Worm (Caenorhabditis elegans) whole organism, L4 larva: Measurements from ENCODE around the gene sru-38.

Source experiments
- D1046.2 ChIP-seq: fragments of 200-800 bp; sonication (Bioruptor generic); IDR thresholded peaks from 2 replicates; pipeline ENCODE4 v1.3.6; 2022; ENCODE audit warnings: missing genetic modification characterization, missing compliant biosample characterization
- F26F4.8 ChIP-seq: fragments of 200-800 bp; sonication (Bioruptor generic); conservative IDR thresholded peaks from 2 replicates; pipeline ENCODE4 v1.3.6; 2022; ENCODE audit warnings: missing genetic modification characterization, missing compliant biosample characterization
- F49E8.2 ChIP-seq: sonication (generic microtip); optimal IDR thresholded peaks from 2 replicates; lab custom pipeline; 2016; ENCODE audit warnings: missing compliant biosample characterization, mild to moderate bottlenecking, missing genetic modification characterization, borderline replicate concordance
- R02D3.7 ChIP-seq: fragments of 150-350 bp; sonication (generic microtip); optimal IDR thresholded peaks from 3 replicates; lab custom pipeline; 2014; ENCODE audit warnings: missing biosample characterization, missing genetic modification characterization
- Y48G9A.11 ChIP-seq: fragments of 200-800 bp; sonication (Bioruptor generic); IDR thresholded peaks from 2 replicates; pipeline ENCODE4 v1.3.6; 2022; ENCODE audit warnings: missing genetic modification reagents, missing genetic modification characterization, missing compliant biosample characterization
- Y5F2A.4 ChIP-seq: fragments of 200-800 bp; sonication (Bioruptor generic); optimal IDR thresholded peaks from 2 replicates; lab custom pipeline; 2018; ENCODE audit warnings: mild to moderate bottlenecking, missing genetic modification characterization, missing compliant biosample characterization
- ZK337.2 ChIP-seq: fragments of 200-800 bp; sonication (Bioruptor generic); IDR thresholded peaks from 2 replicates; pipeline ENCODE4 v1.3.6; 2022; ENCODE audit warnings: missing genetic modification reagents, missing genetic modification characterization, missing compliant biosample characterization
- attf-4 ChIP-seq: sonication (generic microtip); optimal IDR thresholded peaks from 3 replicates; lab custom pipeline; 2017; ENCODE audit warnings: missing biosample characterization, missing genetic modification characterization
- ctbp-1 ChIP-seq: fragments of 200-800 bp; sonication (Bioruptor generic); IDR thresholded peaks from 2 replicates; pipeline ENCODE4 v1.3.6; 2022; ENCODE audit warnings: missing genetic modification reagents, missing genetic modification characterization, missing compliant biosample characterization
- daf-12 ChIP-seq: fragments of 150-350 bp; optimal IDR thresholded peaks from 2 replicates; lab custom pipeline; 2014; ENCODE audit warnings: missing biosample characterization, missing genetic modification reagents, missing genetic modification characterization
- daf-16 ChIP-seq, 3 experiments: sonication (generic microtip); optimal IDR thresholded peaks; 2 replicates each; lab custom pipeline; 2016 to 2017; ENCODE audit warnings: missing genetic modification characterization in 3 of 3, missing genetic modification reagents in 3 of 3, mild to moderate bottlenecking in 2 of 3, missing compliant biosample characterization in 2 of 3, missing biosample characterization in 1 of 3, moderate library complexity in 1 of 3
- dmd-8 ChIP-seq: fragments of 200-800 bp; sonication (Bioruptor generic); IDR thresholded peaks from 2 replicates; pipeline ENCODE4 v1.3.6; 2022; ENCODE audit warnings: missing genetic modification characterization, missing compliant biosample characterization
- egl-43 ChIP-seq: fragments of 200-800 bp; sonication (Bioruptor generic); IDR thresholded peaks from 2 replicates; pipeline ENCODE4 v1.3.6; 2022; ENCODE audit warnings: missing genetic modification reagents, missing genetic modification characterization, missing compliant biosample characterization
- fos-1 ChIP-seq: fragments of 150-350 bp; optimal IDR thresholded peaks from 2 replicates; lab custom pipeline; 2014; ENCODE audit warnings: missing biosample characterization, missing genetic modification characterization
- hlh-11 ChIP-seq: fragments of 200-800 bp; sonication (Bioruptor generic); optimal IDR thresholded peaks from 2 replicates; lab custom pipeline; 2018; ENCODE audit warnings: mild to moderate bottlenecking, missing genetic modification characterization, missing compliant biosample characterization
- hlh-30 ChIP-seq: sonication (generic microtip); optimal IDR thresholded peaks from 2 replicates; lab custom pipeline; 2017; ENCODE audit warnings: antibody characterized with exemption, mild to moderate bottlenecking, missing genetic modification characterization, missing compliant biosample characterization; ENCODE audit not compliant: insufficient read depth
- hmg-1.1 ChIP-seq: fragments of 200-800 bp; sonication (Bioruptor generic); IDR thresholded peaks from 2 replicates; pipeline ENCODE4 v1.3.6; 2022; ENCODE audit warnings: missing genetic modification reagents, missing genetic modification characterization, missing compliant biosample characterization
- jun-1 ChIP-seq: fragments of 150-350 bp; optimal IDR thresholded peaks from 2 replicates; lab custom pipeline; 2014; ENCODE audit warnings: missing biosample characterization, missing genetic modification reagents, missing genetic modification characterization
- lim-7 ChIP-seq: fragments of 200-800 bp; sonication (Bioruptor generic); IDR thresholded peaks from 2 replicates; pipeline ENCODE4 v1.3.6; 2022; ENCODE audit warnings: missing genetic modification characterization, missing compliant biosample characterization
- lin-15B ChIP-seq: fragments of 150-350 bp; sonication (generic microtip); optimal IDR thresholded peaks from 3 replicates; lab custom pipeline; 2014; ENCODE audit warnings: missing biosample characterization, missing genetic modification characterization
- lin-38 ChIP-seq: fragments of 200-800 bp; sonication (Bioruptor generic); IDR thresholded peaks from 2 replicates; pipeline ENCODE4 v1.3.6; 2022; ENCODE audit warnings: missing genetic modification reagents, missing genetic modification characterization, missing compliant biosample characterization
- lsy-2 ChIP-seq, 2 experiments: fragments of 150-350 bp in 1 of 2; sonication (generic microtip) in 1 of 2; optimal IDR thresholded peaks; 2 replicates each; lab custom pipeline; 2014 to 2017; ENCODE audit warnings: missing biosample characterization in 2 of 2, missing genetic modification characterization in 2 of 2
- madf-5 ChIP-seq, 2 experiments: fragments of 200-800 bp; sonication (Bioruptor generic); IDR thresholded peaks; 2 replicates each; pipeline ENCODE4 v1.3.6; 2022; ENCODE audit warnings: missing compliant biosample characterization in 2 of 2, missing genetic modification characterization in 2 of 2
- mdt-29 ChIP-seq: fragments of 200-800 bp; sonication (Bioruptor generic); IDR thresholded peaks from 2 replicates; pipeline ENCODE4 v1.3.6; 2022; ENCODE audit warnings: missing genetic modification reagents, missing genetic modification characterization, missing compliant biosample characterization
- mep-1 ChIP-seq: fragments of 150-350 bp; sonication (generic microtip); optimal IDR thresholded peaks from 3 replicates; lab custom pipeline; 2014; ENCODE audit warnings: missing biosample characterization, missing genetic modification characterization
- nhr-10 ChIP-seq: fragments of 150-350 bp; optimal IDR thresholded peaks from 2 replicates; lab custom pipeline; 2014; ENCODE audit warnings: missing biosample characterization, missing genetic modification characterization
- nhr-11 ChIP-seq: fragments of 150-350 bp; optimal IDR thresholded peaks from 2 replicates; lab custom pipeline; 2014; ENCODE audit warnings: missing biosample characterization, missing genetic modification characterization
- nhr-25 ChIP-seq: sonication (generic microtip); optimal IDR thresholded peaks from 2 replicates; lab custom pipeline; 2017; ENCODE audit warnings: missing genetic modification characterization, mild to moderate bottlenecking, missing compliant biosample characterization, antibody characterized with exemption, moderate library complexity, borderline replicate concordance; ENCODE audit not compliant: insufficient read depth
- nhr-48 ChIP-seq: sonication (generic microtip); optimal IDR thresholded peaks from 2 replicates; lab custom pipeline; 2016; ENCODE audit warnings: mild to moderate bottlenecking, missing genetic modification characterization, missing compliant biosample characterization
- nhr-77 ChIP-seq: fragments of 150-350 bp; optimal IDR thresholded peaks from 2 replicates; lab custom pipeline; 2014; ENCODE audit warnings: missing biosample characterization, missing genetic modification characterization
- rbr-2 ChIP-seq: sonication (generic microtip); optimal IDR thresholded peaks from 2 replicates; lab custom pipeline; 2016; ENCODE audit warnings: missing genotype, missing genetic modification characterization, missing compliant biosample characterization
- skn-1 ChIP-seq: fragments of 150-350 bp; optimal IDR thresholded peaks from 2 replicates; lab custom pipeline; 2014; ENCODE audit warnings: missing biosample characterization, missing genetic modification characterization
- snpc-4 ChIP-seq: fragments of 150-350 bp; optimal IDR thresholded peaks from 2 replicates; lab custom pipeline; 2014; ENCODE audit warnings: missing biosample characterization, missing genetic modification characterization
- spr-1 ChIP-seq: sonication (generic microtip); optimal IDR thresholded peaks from 2 replicates; lab custom pipeline; 2016; ENCODE audit warnings: mild to moderate bottlenecking, missing genetic modification characterization, missing compliant biosample characterization
- tag-97 ChIP-seq: fragments of 200-800 bp; sonication (Bioruptor generic); IDR thresholded peaks from 2 replicates; pipeline ENCODE4 v1.3.6; 2022; ENCODE audit warnings: missing genetic modification characterization, missing compliant biosample characterization
- unc-130 ChIP-seq: sonication (generic microtip); optimal IDR thresholded peaks from 2 replicates; lab custom pipeline; 2016; ENCODE audit warnings: missing genetic modification reagents, missing genetic modification characterization, missing compliant biosample characterization
- unc-62 ChIP-seq, 3 experiments: fragments of 150-350 bp in 1 of 3; sonication (generic microtip); optimal IDR thresholded peaks in 2 of 3; peaks in 1 of 3; 1 replicate in 1 of 3; 2 replicates in 2 of 3; lab custom pipeline; 2014 to 2017; ENCODE audit warnings: missing biosample characterization in 3 of 3, missing genetic modification characterization in 3 of 3, missing genetic modification reagents in 3 of 3, missing genotype in 1 of 3
- vab-7 ChIP-seq: fragments of 200-800 bp; sonication (Bioruptor generic); IDR thresholded peaks from 2 replicates; pipeline ENCODE4 v1.3.6; 2022; ENCODE audit warnings: missing genetic modification reagents, missing genetic modification characterization, missing compliant biosample characterization
- zag-1 ChIP-seq: fragments of 150-350 bp; optimal IDR thresholded peaks from 2 replicates; lab custom pipeline; 2014; ENCODE audit warnings: missing biosample characterization, missing genetic modification characterization
- zfp-2 ChIP-seq: sonication (generic microtip); optimal IDR thresholded peaks from 2 replicates; lab custom pipeline; 2016; ENCODE audit warnings: mild to moderate bottlenecking, missing genetic modification characterization, missing compliant biosample characterization

sru-38 gene

DNA sequence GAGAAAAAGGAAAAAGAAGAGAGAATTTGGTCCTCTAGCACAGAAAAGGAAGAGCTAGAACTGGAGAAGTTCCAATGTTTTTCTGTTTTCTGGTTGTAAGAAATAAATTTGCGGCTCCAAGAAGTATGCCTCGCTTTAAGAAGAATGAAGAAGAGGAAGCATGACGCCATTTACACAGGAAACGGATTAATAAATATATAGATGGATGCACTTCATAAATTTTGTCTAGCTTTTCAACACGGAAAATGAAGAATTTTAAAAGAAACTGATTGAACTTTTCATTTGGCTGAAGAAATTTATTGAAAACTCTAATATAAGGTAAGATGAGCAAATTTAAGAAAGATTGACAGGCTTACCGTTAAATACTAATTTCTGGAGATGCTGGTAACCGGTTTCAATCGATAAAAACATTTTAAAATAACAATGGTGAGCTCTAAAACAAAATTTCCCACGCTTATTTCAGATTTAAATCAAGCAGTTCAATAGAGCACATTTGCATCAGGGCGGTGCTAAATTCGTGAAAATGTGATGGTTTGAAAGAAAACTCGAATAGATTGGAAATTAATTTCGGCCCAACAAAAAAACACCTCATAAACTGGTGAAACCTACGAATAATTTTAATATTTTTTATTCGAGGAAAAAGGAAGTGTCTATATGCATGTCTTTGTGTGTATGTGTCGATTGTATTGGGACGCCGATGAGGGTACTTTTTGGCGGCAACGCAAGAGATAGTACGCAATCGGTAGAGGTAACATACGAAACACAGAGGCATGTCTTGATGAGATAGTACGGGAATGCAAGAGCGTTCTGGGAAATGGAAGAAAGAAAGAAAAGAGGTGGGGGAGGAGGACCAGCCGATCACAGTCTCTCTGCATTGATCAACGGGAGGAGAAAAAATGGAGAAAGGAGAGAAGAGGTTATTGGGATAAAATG is 20.3 kb upstream of the sru-38 start (continued):
- TF ChIP-seq jun-1 (tag; lab: Kevin White, UChicago) (no peak), egl-43 (GFP tag; lab: Robert Waterston, UW) (no peak), daf-16 (GFP tag; optimal IDR thresholded peaks at IDR 0.05; lab: Kevin White, UChicago) (no peak), daf-16 (tag; optimal IDR thresholded peaks at IDR 0.05; lab: Kevin White, UChicago) (no peak), skn-1 (tag; lab: Kevin White, UChicago) (no peak), lim-7 (GFP tag; lab: Robert Waterston, UW) (no peak), unc-130 (no peak), mdt-29 (GFP tag; lab: Robert Waterston, UW) (no peak), hmg-1.1 (GFP tag; lab: Robert Waterston, UW) (peak; percentile 64), nhr-25 (no peak), ctbp-1 (GFP tag; lab: Robert Waterston, UW) (no peak), madf-5 (GFP tag; IDR thresholded peaks at IDR 0.05; lab: Robert Waterston, UW) (no peak), R02D3.7 (tag; lab: Kevin White, UChicago) (no peak), nhr-11 (tag; lab: Kevin White, UChicago) (no peak), fos-1 (tag; lab: Kevin White, UChicago) (no peak), lin-38 (GFP tag; lab: Robert Waterston, UW) (peak; percentile 68), vab-7 (GFP tag; lab: Robert Waterston, UW) (no peak), attf-4 (tag; lab: Kevin White, UChicago) (no peak), rbr-2 (tag; lab: Kevin White, UChicago) (no peak), mep-1 (tag; lab: Kevin White, UChicago) (no peak), D1046.2 (GFP tag; lab: Robert Waterston, UW) (no peak), nhr-10 (tag; lab: Kevin White, UChicago) (no peak), Y5F2A.4 (GFP tag; lab: Kevin White, UChicago) (no peak), F26F4.8 (no peak), unc-62 (GFP tag; optimal IDR thresholded peaks at IDR 0.05 in 1 of 2; lab: Kevin White, UChicago) (peak in 1 of 2 experiments; percentile 87), unc-62 (tag; optimal IDR thresholded peaks at IDR 0.05; lab: Kevin White, UChicago) (no peak), zfp-2 (tag; lab: Kevin White, UChicago) (no peak), spr-1 (peak; percentile 21), nhr-77 (tag; lab: Kevin White, UChicago) (no peak), daf-12 (tag; lab: Kevin White, UChicago) (no peak), nhr-48 (tag; lab: Kevin White, UChicago) (no peak), lin-15B (tag; lab: Kevin White, UChicago) (no peak), F49E8.2 (tag; lab: Kevin White, UChicago) (no peak), zag-1 (tag; lab: Kevin White, UChicago) (no peak), dmd-8 (GFP tag; lab: Robert Waterston, UW) (no peak), ZK337.2 (GFP tag; lab: Robert Waterston, UW) (no peak), lsy-2 (tag; optimal IDR thresholded peaks at IDR 0.05; lab: Kevin White, UChicago) (peak in 1 of 2 experiments; percentile 5), tag-97 (GFP tag; lab: Robert Waterston, UW) (no peak), snpc-4 (no peak), Y48G9A.11 (GFP tag; lab: Robert Waterston, UW) (no peak), hlh-11 (peak; percentile 48)

- TF ChIP-seq lsy-2 (tag; optimal IDR thresholded peaks at IDR 0.05; lab: Kevin White, UChicago) (peak in 1 of 2 experiments; percentile 32), hlh-30 (peak; percentile 43), lim-7 (GFP tag; lab: Robert Waterston, UW) (no peak)
- TF ChIP-seq, all 104 proteins: peak for 2
Measured at ce11 chrV:9853801-9854200, 18.0 kb upstream of the sru-38 start.
